Worm (Caenorhabditis elegans): ENCODE data around the gene H03G16.1.

H03G16.1 gene

DNA sequence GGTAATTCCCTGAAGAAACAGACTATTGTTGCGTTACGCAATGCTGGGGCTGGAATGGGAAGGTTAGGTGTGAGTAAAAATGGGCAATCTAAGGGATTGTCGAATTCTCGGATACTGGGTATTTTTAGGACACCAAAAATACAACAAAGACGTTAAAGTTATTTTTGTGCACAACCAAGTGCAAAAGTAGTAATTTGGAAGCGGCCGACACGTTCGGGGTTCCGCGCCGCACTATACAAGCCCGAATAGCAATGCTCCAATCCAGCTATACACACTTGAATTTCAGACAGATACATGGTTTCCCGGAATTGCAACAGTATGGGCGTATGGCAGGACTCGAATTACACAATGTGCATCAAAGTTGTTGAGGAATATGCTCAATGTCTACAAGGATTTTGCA, 25.7 kb upstream of the H03G16.1 start:
- no peak for TF ChIP-seq ceh-14 (tag; optimal IDR thresholded peaks at IDR 0.05)
- TF ChIP-seq madf-2 (tag; optimal IDR thresholded peaks at IDR 0.05), result no peak
- no peak for TF ChIP-seq syd-9 (tag; optimal IDR thresholded peaks at IDR 0.05)
- TF ChIP-seq hlh-30 (tag; optimal IDR thresholded peaks at IDR 0.05; ENCODE audit: insufficient read depth), result no peak
- no peak for TF ChIP-seq unc-86 (tag; optimal IDR thresholded peaks at IDR 0.05)
- no peak for TF ChIP-seq pha-2 (tag; optimal IDR thresholded peaks at IDR 0.05)
- no peak for TF ChIP-seq lin-11 (tag; optimal IDR thresholded peaks at IDR 0.05)
- TF ChIP-seq unc-42 (tag; optimal IDR thresholded peaks at IDR 0.05), result no peak
- TF ChIP-seq F13H6.1 (tag; optimal IDR thresholded peaks at IDR 0.05), result no peak
- TF ChIP-seq Y22D7AL.16 (tag; optimal IDR thresholded peaks at IDR 0.05), result no peak
- TF ChIP-seq mec-3 (tag; optimal IDR thresholded peaks at IDR 0.05; ENCODE audit: borderline replicate concordance), result no peak
- TF ChIP-seq ceh-30 (tag; optimal IDR thresholded peaks at IDR 0.05), result no peak
- no peak for TF ChIP-seq ceh-34 (tag; optimal IDR thresholded peaks at IDR 0.05)
- TF ChIP-seq pha-4 (tag; optimal IDR thresholded peaks at IDR 0.05), result no peak
- TF ChIP-seq ceh-48 (tag; optimal IDR thresholded peaks at IDR 0.05), result no peak

ce11 chrX:15034787-15035186, 18.9 kb upstream of the H03G16.1 start, which contains the start of gene dsc-1:
dsc-1 (minus strand) TSS chrX:15034832.
- TF ChIP-seq Y22D7AL.16 (tag; optimal IDR thresholded peaks at IDR 0.05) (no peak), ceh-30 (tag; optimal IDR thresholded peaks at IDR 0.05) (no peak), sox-2 (GFP tag; IDR thresholded peaks at IDR 0.05) (no peak), ceh-18 (tag; optimal IDR thresholded peaks at IDR 0.05) (no peak), ceh-9 (tag; optimal IDR thresholded peaks at IDR 0.05) (no peak), syd-9 (tag; optimal IDR thresholded peaks at IDR 0.05) (no peak)

- no peak for TF ChIP-seq ceh-14 (tag; optimal IDR thresholded peaks at IDR 0.05)
- no peak for TF ChIP-seq sox-2 (GFP tag; IDR thresholded peaks at IDR 0.05)
- TF ChIP-seq Y22D7AL.16 (tag; optimal IDR thresholded peaks at IDR 0.05), result no peak
- TF ChIP-seq ceh-31 (tag; optimal IDR thresholded peaks at IDR 0.05), result no peak
- no peak for TF ChIP-seq ref-2 (tag; optimal IDR thresholded peaks at IDR 0.05)
- no peak for TF ChIP-seq ceh-18 (tag; optimal IDR thresholded peaks at IDR 0.05)
- TF ChIP-seq pha-4 (tag; optimal IDR thresholded peaks at IDR 0.05), result no peak
- no peak for TF ChIP-seq eyg-1 (tag; optimal IDR thresholded peaks at IDR 0.05)
- no peak for TF ChIP-seq hlh-13 (GFP tag; optimal IDR thresholded peaks at IDR 0.05)
- TF ChIP-seq pros-1 (tag; optimal IDR thresholded peaks at IDR 0.05), result no peak
- no peak for TF ChIP-seq K02D7.2 (tag; optimal IDR thresholded peaks at IDR 0.05)
- TF ChIP-seq rnt-1 (tag; optimal IDR thresholded peaks at IDR 0.05), result no peak
- TF ChIP-seq madf-2 (tag; optimal IDR thresholded peaks at IDR 0.05), result no peak
These were observed 17.9 kb upstream of the H03G16.1 start for ce11 chrX:15035748-15036147.

ce11 chrX:15036287-15036686, 17.4 kb upstream of the H03G16.1 start:
- no peak for TF ChIP-seq ttx-3 (tag; optimal IDR thresholded peaks at IDR 0.05)

DNA sequence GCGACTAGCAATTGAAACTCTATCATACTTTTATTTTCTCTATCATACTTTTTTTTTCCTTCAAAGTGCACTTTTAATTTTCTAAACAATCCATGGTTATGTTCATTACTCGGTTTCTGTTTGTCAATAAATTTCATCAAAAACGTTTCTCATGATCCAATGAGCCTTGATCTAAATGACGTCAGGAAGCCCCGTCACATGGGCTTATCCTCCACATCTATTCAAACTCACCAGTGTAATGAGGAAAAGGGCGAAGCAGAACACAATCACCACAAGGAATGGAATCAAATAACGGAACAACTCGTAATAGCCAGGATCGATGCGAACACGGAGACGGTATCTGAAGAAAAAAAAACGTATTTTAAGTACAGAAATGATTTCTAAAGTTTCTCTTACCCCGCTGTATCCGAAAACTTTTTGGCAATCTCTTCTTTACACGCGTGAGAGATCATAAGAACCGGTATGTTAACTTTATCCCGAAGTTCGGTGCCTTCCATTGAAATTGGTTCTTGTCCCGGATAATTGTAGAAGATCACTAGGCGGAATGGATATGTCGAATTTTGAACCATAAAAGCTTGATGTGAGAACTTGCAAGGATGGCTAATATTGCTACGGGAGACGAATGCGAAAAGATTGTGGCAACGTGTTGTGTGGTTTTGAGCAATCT, 14.5 kb upstream of the H03G16.1 start:
- TF ChIP-seq sox-4 (tag; optimal IDR thresholded peaks at IDR 0.05), result no peak
- no peak for TF ChIP-seq nhr-232 (tag; optimal IDR thresholded peaks at IDR 0.05)
- no peak for TF ChIP-seq Y22D7AL.16 (tag; optimal IDR thresholded peaks at IDR 0.05)
- no peak for TF ChIP-seq elt-2 (tag; optimal IDR thresholded peaks at IDR 0.05)
- no peak for TF ChIP-seq ceh-19 (GFP tag; optimal IDR thresholded peaks at IDR 0.05)
- TF ChIP-seq ama-1 (optimal IDR thresholded peaks at IDR 0.05), result no peak
- no peak for TF ChIP-seq sox-2 (GFP tag; IDR thresholded peaks at IDR 0.05)
- no peak for TF ChIP-seq ttx-3 (tag; optimal IDR thresholded peaks at IDR 0.05)
- TF ChIP-seq che-1 (tag; optimal IDR thresholded peaks at IDR 0.05), result no peak
- TF ChIP-seq hlh-8 (tag; optimal IDR thresholded peaks at IDR 0.05), result no peak
- no peak for TF ChIP-seq pha-4 (tag; optimal IDR thresholded peaks at IDR 0.05)
- no peak for TF ChIP-seq ceh-48 (tag; optimal IDR thresholded peaks at IDR 0.05)
- TF ChIP-seq unc-86 (tag; optimal IDR thresholded peaks at IDR 0.05), result no peak

Measured in whole organism, late embryonic.